Worm (Caenorhabditis elegans): ENCODE measurements around the gene T05A10.6.
A peak's percentile ranks its signal among the peaks of the same experiment; 100 is the strongest.

The T05A10.6 gene

ce11 chrX:10766966-10767644 lies 27.4 kb downstream of the T05A10.6 start:
- TF ChIP-seq pha-4 (tag; optimal IDR thresholded peaks at IDR 0.05) (peak; percentile 92), tbx-2 (tag; optimal IDR thresholded peaks at IDR 0.05) (no peak), nhr-23 (tag; optimal IDR thresholded peaks at IDR 0.05) (peak; percentile 32), elt-1 (tag; optimal IDR thresholded peaks at IDR 0.05) (peak; percentile 62)

DNA sequence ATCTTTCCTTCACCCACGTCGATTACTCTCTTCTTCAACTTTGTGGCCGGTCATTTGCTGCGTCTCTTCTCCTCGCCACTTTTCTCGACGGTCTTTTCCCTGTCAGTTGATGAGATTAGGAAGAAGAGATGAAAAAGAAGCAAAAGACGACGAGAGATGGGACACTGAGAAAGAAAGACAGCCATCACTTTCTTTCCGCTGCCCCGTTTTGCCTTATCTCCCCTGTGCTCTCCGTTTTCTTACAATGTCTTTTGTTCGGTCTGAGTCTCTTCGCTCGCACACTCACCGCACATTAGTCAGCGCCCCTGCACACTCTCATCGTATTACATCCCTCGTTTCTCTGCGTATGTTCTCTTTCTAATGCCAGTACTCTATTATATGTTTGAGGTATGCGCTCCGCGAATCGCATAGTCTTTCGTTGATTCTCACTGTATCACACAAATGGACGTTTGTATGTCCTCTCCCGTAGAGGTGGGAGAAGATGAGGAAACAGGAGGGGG lies 28.4 kb downstream of the T05A10.6 start:
- TF ChIP-seq nhr-25 (tag; optimal IDR thresholded peaks at IDR 0.05) (peak; percentile 95), nhr-67 (tag; optimal IDR thresholded peaks at IDR 0.05) (no peak), nhr-12 (tag; optimal IDR thresholded peaks at IDR 0.05) (no peak), unc-39 (tag; optimal IDR thresholded peaks at IDR 0.05) (peak; percentile 59), elt-1 (tag; optimal IDR thresholded peaks at IDR 0.05) (peak; percentile 95), ceh-16 (tag; optimal IDR thresholded peaks at IDR 0.05) (peak; percentile 59), pqm-1 (tag; optimal IDR thresholded peaks at IDR 0.05) (peak; percentile 92), ceh-82 (tag; optimal IDR thresholded peaks at IDR 0.05) (peak; percentile 76), fos-1 (tag; optimal IDR thresholded peaks at IDR 0.05) (peak; percentile 74), pha-4 (tag; optimal IDR thresholded peaks at IDR 0.05) (peak; percentile 98), aly-2 (tag; optimal IDR thresholded peaks at IDR 0.05) (no peak), unc-62 (GFP tag; optimal IDR thresholded peaks at IDR 0.05) (peak; percentile 99), nhr-237 (tag; optimal IDR thresholded peaks at IDR 0.05) (no peak), ztf-11 (tag; optimal IDR thresholded peaks at IDR 0.05) (no peak), elt-2 (tag; optimal IDR thresholded peaks at IDR 0.05) (peak; percentile 95), nhr-43 (tag; optimal IDR thresholded peaks at IDR 0.05; ENCODE audit: poor library complexity, severe bottlenecking) (peak; percentile 85), fkh-2 (tag; optimal IDR thresholded peaks at IDR 0.05) (no peak), ztf-4 (tag; optimal IDR thresholded peaks at IDR 0.05) (peak; percentile 35), elt-3 (tag; optimal IDR thresholded peaks at IDR 0.05) (peak in 2 of 3 experiments; percentile 68 to 85), daf-12 (tag; optimal IDR thresholded peaks at IDR 0.05) (peak; percentile 74), nhr-76 (tag; optimal IDR thresholded peaks at IDR 0.05) (peak; percentile 69), lsy-12 (tag; optimal IDR thresholded peaks at IDR 0.05) (peak; percentile 85), R02D3.7 (tag; optimal IDR thresholded peaks at IDR 0.05) (peak; percentile 77), nhr-11 (tag; optimal IDR thresholded peaks at IDR 0.05) (peak; percentile 89), lin-15B (tag; optimal IDR thresholded peaks at IDR 0.05) (peak; percentile 56), mdl-1 (tag; optimal IDR thresholded peaks at IDR 0.05) (peak; percentile 91), nhr-77 (tag; optimal IDR thresholded peaks at IDR 0.05) (peak; percentile 88), tbx-2 (tag; optimal IDR thresholded peaks at IDR 0.05) (peak; percentile 94), egl-5 (tag; optimal IDR thresholded peaks at IDR 0.05) (peak; percentile 97), snpc-4 (tag; optimal IDR thresholded peaks at IDR 0.05) (peak; percentile 74), sea-2 (GFP tag; optimal IDR thresholded peaks at IDR 0.05) (peak; percentile 38), egl-27 (tag; optimal IDR thresholded peaks at IDR 0.05) (peak; percentile 92), lin-39 (tag; optimal IDR thresholded peaks at IDR 0.05) (peak; percentile 97), mml-1 (tag; optimal IDR thresholded peaks at IDR 0.05) (no peak), ceh-9 (tag; optimal IDR thresholded peaks at IDR 0.05) (peak; percentile 39), ama-1 (optimal IDR thresholded peaks at IDR 0.05) (peak; percentile 43), nhr-23 (tag; optimal IDR thresholded peaks at IDR 0.05) (peak; percentile 96), eor-1 (tag; optimal IDR thresholded peaks at IDR 0.05) (peak in 1 of 2 experiments; percentile 54), ceh-28 (tag; optimal IDR thresholded peaks at IDR 0.05) (peak; percentile 90), zag-1 (tag; optimal IDR thresholded peaks at IDR 0.05) (peak; percentile 92), nfya-1 (tag; optimal IDR thresholded peaks at IDR 0.05; ENCODE audit: insufficient read depth) (peak; percentile 97), fkh-10 (GFP tag; optimal IDR thresholded peaks at IDR 0.05) (peak; percentile 99), nhr-28 (tag; optimal IDR thresholded peaks at IDR 0.05) (no peak), ZK546.5 (tag; optimal IDR thresholded peaks at IDR 0.05) (no peak), hmg-11 (tag; optimal IDR thresholded peaks at IDR 0.05) (peak; percentile 98), jun-1 (tag; optimal IDR thresholded peaks at IDR 0.05) (peak; percentile 97), skn-1 (tag; optimal IDR thresholded peaks at IDR 0.05) (peak; percentile 87)
